Worm (Caenorhabditis elegans) whole organism, L2 larva: ENCODE measurements around the gene gmap-1.

Source experiments
- Y55F3AM.14 ChIP-seq: fragments of 200-800 bp; sonication (Bioruptor generic); optimal IDR thresholded peaks from 2 replicates; lab custom pipeline; 2018; ENCODE audit warnings: mild to moderate bottlenecking, missing genetic modification characterization, missing compliant biosample characterization
- alr-1 ChIP-seq: fragments of 150-350 bp; optimal IDR thresholded peaks from 2 replicates; lab custom pipeline; 2014; ENCODE audit warnings: missing biosample characterization, missing genetic modification characterization
- ama-1 ChIP-seq: fragments of 150-350 bp; optimal IDR thresholded peaks from 2 replicates; lab custom pipeline; 2018; ENCODE audit warnings: inconsistent platforms
- elt-1 ChIP-seq: fragments of 150-350 bp; optimal IDR thresholded peaks from 2 replicates; lab custom pipeline; 2014; ENCODE audit warnings: missing biosample characterization, missing genetic modification characterization
- nhr-10 ChIP-seq: sonication (generic microtip); optimal IDR thresholded peaks from 2 replicates; lab custom pipeline; 2017; ENCODE audit warnings: missing biosample characterization, missing genetic modification characterization
- nhr-23 ChIP-seq: fragments of 150-350 bp; optimal IDR thresholded peaks from 2 replicates; lab custom pipeline; 2014; ENCODE audit warnings: missing biosample characterization, missing genetic modification reagents, missing genetic modification characterization
- nhr-77 ChIP-seq: fragments of 150-350 bp; optimal IDR thresholded peaks from 2 replicates; lab custom pipeline; 2014; ENCODE audit warnings: missing biosample characterization, missing genetic modification characterization
- unc-39 ChIP-seq: fragments of 150-350 bp; optimal IDR thresholded peaks from 2 replicates; lab custom pipeline; 2014; ENCODE audit warnings: missing biosample characterization, missing genetic modification characterization
- ztf-4 ChIP-seq: fragments of 150-350 bp; optimal IDR thresholded peaks from 2 replicates; lab custom pipeline; 2014; ENCODE audit warnings: missing biosample characterization, missing genetic modification characterization

DNA sequence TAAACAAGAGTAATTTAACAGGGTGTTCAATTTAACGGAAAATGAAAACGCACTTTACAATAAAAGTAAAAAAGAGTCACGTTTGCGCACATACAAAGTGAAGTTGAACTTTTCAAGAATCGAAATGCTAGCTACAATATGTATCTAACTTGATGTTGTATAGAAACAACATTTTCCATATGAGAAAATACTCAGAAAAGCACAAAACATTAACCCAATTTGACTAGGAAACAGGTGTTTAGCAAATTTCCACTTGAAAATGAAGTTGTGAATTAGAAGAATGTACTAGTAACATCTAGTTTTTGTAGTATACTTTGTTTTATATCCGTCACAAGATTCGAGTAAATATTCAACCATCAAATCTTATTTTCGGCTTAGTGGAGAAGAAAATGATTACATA, 49.9 kb downstream of the gmap-1 start, which contains the start of gene gpc-1:
- TF ChIP-seq nhr-77 (tag; lab: Kevin White, UChicago) (no peak), nhr-23 (tag; lab: Kevin White, UChicago) (no peak), nhr-10 (tag; lab: Kevin White, UChicago) (no peak), elt-1 (no peak), Y55F3AM.14 (GFP tag; lab: Kevin White, UChicago) (no peak), ama-1 (lab: Kevin White, UChicago) (no peak), unc-39 (tag; lab: Kevin White, UChicago) (no peak), alr-1 (no peak), ztf-4 (tag; lab: Kevin White, UChicago) (peak; percentile 6)
